Worm (Caenorhabditis elegans) whole organism, young adult: ENCODE results near the gene sri-71.

Experiments used
- F10E7.11 ChIP-seq: sonication (generic microtip); optimal IDR thresholded peaks from 2 replicates; lab custom pipeline; 2017; ENCODE audit warnings: mild to moderate bottlenecking, missing genetic modification characterization, moderate library complexity, missing compliant biosample characterization
- F55B11.4 ChIP-seq: sonication (generic microtip); optimal IDR thresholded peaks from 2 replicates; lab custom pipeline; 2016; ENCODE audit warnings: missing compliant biosample characterization, missing genetic modification characterization, borderline replicate concordance; ENCODE audit not compliant: insufficient read depth
- F57C9.4 ChIP-seq: sonication (generic microtip); optimal IDR thresholded peaks from 2 replicates; lab custom pipeline; 2017; ENCODE audit warnings: mild to moderate bottlenecking, missing genetic modification characterization, missing compliant biosample characterization
- K11D2.4 ChIP-seq: fragments of 200-800 bp; sonication (Bioruptor generic); IDR thresholded peaks from 2 replicates; pipeline ENCODE4 v1.3.6; 2022; ENCODE audit warnings: missing genetic modification reagents, missing genetic modification characterization, missing compliant biosample characterization
- ama-1 ChIP-seq, 3 experiments: fragments of 150-350 bp in 1 of 3; sonication (generic microtip) in 2 of 3; optimal IDR thresholded peaks; 2 replicates each; lab custom pipeline; 2014 to 2018; ENCODE audit warnings: missing biosample characterization in 2 of 3, missing genetic modification characterization in 2 of 3, missing genetic modification reagents in 2 of 3
- bed-2 ChIP-seq: fragments of 200-800 bp; sonication (Bioruptor generic); IDR thresholded peaks from 2 replicates; pipeline ENCODE4 v1.3.6; 2022; ENCODE audit warnings: missing genetic modification reagents, missing genetic modification characterization, missing compliant biosample characterization
- mes-4 ChIP-seq: sonication (generic microtip); optimal IDR thresholded peaks from 2 replicates; lab custom pipeline; 2016; ENCODE audit warnings: missing genotype, missing genetic modification characterization, missing compliant biosample characterization
- nfyb-1 ChIP-seq: fragments of 200-800 bp; sonication (Bioruptor generic); IDR thresholded peaks from 2 replicates; pipeline ENCODE4 v1.3.6; 2022; ENCODE audit warnings: missing genetic modification reagents, missing genetic modification characterization, missing compliant biosample characterization
- nhr-120 ChIP-seq: fragments of 200-800 bp; sonication (Bioruptor generic); IDR thresholded peaks from 2 replicates; pipeline ENCODE4 v1.3.6; 2022; ENCODE audit warnings: missing genetic modification characterization, missing compliant biosample characterization
- nhr-27 ChIP-seq: fragments of 200-800 bp; sonication (Bioruptor generic); optimal IDR thresholded peaks from 2 replicates; lab custom pipeline; 2018; ENCODE audit warnings: mild to moderate bottlenecking, missing genetic modification characterization, moderate library complexity, missing compliant biosample characterization
- pha-4 ChIP-seq: fragments of 150-350 bp; sonication (generic microtip); optimal IDR thresholded peaks from 2 replicates; lab custom pipeline; 2014; ENCODE audit warnings: missing biosample characterization, missing genetic modification reagents, missing genetic modification characterization
- ztf-6 ChIP-seq: fragments of 200-800 bp; sonication (Bioruptor generic); IDR thresholded peaks from 2 replicates; pipeline ENCODE4 v1.3.6; 2022; ENCODE audit warnings: missing genetic modification reagents, missing genetic modification characterization, missing compliant biosample characterization

- TF ChIP-seq mes-4 (tag; lab: Kevin White, UChicago) (no peak), ama-1 (optimal IDR thresholded peaks at IDR 0.05; lab: Kevin White, UChicago) (no peak), ama-1 (GFP tag; optimal IDR thresholded peaks at IDR 0.05; lab: Kevin White, UChicago) (no peak), F55B11.4 (tag; lab: Kevin White, UChicago) (no peak), bed-2 (no peak), nhr-27 (tag; lab: Kevin White, UChicago) (no peak), pha-4 (tag; lab: Kevin White, UChicago) (no peak), ztf-6 (GFP tag; lab: Robert Waterston, UW) (no peak), K11D2.4 (no peak), F57C9.4 (tag; lab: Kevin White, UChicago) (no peak), F10E7.11 (tag; lab: Kevin White, UChicago) (no peak), nhr-120 (no peak), nfyb-1 (no peak)
Measured at ce11 chrII:2622480-2622879, 5.1 kb upstream of the sri-71 start, which contains the start of gene D2062.5.
